Worm (Caenorhabditis elegans): Measurements from ENCODE around the gene pgm-1.
A peak's percentile ranks its signal among the peaks of the same experiment; 100 is the strongest.

Gene pgm-1

DNA sequence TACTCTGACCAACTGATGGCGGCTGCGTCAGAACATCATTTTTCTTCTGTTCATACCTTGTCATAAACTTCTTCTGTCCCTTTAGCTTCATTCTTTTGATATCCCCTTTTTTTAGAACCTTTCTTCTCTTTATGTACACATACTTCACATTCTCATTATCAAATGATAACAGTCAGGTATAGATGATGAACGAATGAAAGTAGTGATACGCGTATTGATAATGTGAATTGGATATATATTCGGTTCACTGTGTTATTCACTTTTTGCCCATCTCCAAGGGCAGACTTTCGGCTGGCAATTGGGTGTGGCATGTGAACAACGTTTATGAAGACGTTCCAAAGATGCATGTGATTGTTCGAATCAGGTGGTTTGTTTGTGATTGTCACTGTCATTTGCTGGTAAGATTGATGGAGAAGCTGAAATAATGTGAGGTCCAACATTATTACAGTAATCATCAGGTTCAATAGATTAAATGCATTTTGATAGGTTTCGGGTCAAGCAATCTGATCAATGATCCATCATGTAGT, 14.8 kb upstream of the pgm-1 start, which contains the start of gene F11G11.15:
Gene F11G11.15 (plus strand): TSS at position 511 of the 527 bp plus-strand sequence.
- TF ChIP-seq pag-3 (tag; optimal IDR thresholded peaks at IDR 0.05; ENCODE audit: borderline replicate concordance): no peak
- TF ChIP-seq hlh-13 (GFP tag; optimal IDR thresholded peaks at IDR 0.05): no peak
- TF ChIP-seq ceh-31 (tag; optimal IDR thresholded peaks at IDR 0.05): no peak
- no peak for TF ChIP-seq ztf-16 (tag; optimal IDR thresholded peaks at IDR 0.05)
- TF ChIP-seq hlh-15 (tag; optimal IDR thresholded peaks at IDR 0.05): no peak
- no peak for TF ChIP-seq ceh-24 (tag; optimal IDR thresholded peaks at IDR 0.05)
- TF ChIP-seq unc-42 (tag; optimal IDR thresholded peaks at IDR 0.05): no peak
- TF ChIP-seq ceh-30 (tag; optimal IDR thresholded peaks at IDR 0.05): no peak

DNA sequence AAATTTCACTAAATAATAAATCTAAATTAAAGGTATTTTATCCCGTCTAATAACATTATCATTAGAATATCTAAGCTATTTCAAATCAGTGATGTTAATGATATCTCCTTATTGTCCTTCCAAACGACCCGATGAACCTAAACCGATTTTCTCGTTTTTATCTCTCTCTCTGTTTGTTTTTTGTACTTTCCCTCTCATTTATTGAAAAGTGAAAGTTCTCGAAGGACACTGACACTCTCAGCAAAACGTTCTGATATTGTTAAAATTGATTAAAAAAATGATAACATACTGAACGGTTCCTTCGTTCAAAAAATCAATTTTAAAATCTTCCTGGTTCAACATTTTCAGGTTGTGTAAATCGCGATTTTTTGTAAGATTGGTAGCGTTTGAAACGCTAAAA, 13.1 kb upstream of the pgm-1 start, which contains the start of gene F11G11.13:
Gene F11G11.13 (minus strand): TSS at position 89 of the 400 bp plus-strand sequence.
- TF ChIP-seq elt-2 (tag; optimal IDR thresholded peaks at IDR 0.05): no peak
- no peak for TF ChIP-seq dmd-4 (tag; optimal IDR thresholded peaks at IDR 0.05; ENCODE audit: borderline replicate concordance)
- no peak for TF ChIP-seq ets-4 (tag; optimal IDR thresholded peaks at IDR 0.05)
- TF ChIP-seq mec-3 (tag; optimal IDR thresholded peaks at IDR 0.05; ENCODE audit: borderline replicate concordance): no peak
- TF ChIP-seq hlh-30 (tag; optimal IDR thresholded peaks at IDR 0.05; ENCODE audit: insufficient read depth): no peak
- TF ChIP-seq syd-9 (tag; optimal IDR thresholded peaks at IDR 0.05): no peak

DNA sequence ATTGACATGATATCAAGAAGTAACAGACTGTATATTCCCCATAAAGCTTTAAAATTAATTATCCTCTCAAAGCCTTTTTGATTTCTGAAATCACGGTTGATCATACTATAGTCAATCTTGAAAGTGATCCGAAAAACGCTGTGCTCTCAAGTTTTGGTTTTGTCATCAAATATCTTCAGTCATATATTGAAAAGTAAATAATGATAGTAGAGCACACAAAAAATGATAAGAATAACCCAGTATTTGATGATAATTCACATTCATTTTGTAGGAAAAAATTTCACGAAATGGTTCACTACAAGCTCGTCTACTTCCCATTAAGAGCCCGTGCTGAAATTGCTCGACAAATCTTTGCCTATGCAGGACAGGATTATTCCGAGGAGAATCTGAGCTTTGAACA, 9.6 kb upstream of the pgm-1 start, which contains the start of gene gst-6:
Gene gst-6 (plus strand): TSS at position 263 of the 400 bp plus-strand sequence.
- TF ChIP-seq elt-2 (tag; optimal IDR thresholded peaks at IDR 0.05) (peak; percentile 30), lin-11 (tag; optimal IDR thresholded peaks at IDR 0.05) (no peak)

DNA sequence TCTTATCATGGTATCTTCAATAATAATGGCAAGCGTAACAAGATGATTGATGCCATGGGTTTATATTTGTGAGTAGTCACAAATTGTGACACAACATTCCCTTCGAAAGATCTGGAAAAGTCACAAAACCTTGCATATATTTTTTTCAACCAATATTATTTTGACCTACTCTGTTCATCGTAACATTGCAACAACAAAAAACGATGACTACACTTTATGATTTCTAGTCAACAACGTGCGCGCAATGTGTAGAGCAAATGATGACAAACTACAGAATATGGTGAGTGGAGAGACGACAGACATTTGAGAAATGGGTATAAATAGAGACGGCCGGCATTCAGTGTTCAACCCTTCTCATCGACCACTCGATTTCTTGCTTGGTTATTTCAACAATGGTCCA, 7.5 kb upstream of the pgm-1 start, which contains the start of gene gst-7:
Gene gst-7 (plus strand): TSS at position 336 of the 400 bp plus-strand sequence.
- TF ChIP-seq elt-2 (tag; optimal IDR thresholded peaks at IDR 0.05): peak; percentile 59
- no peak for TF ChIP-seq pqm-1 (tag; optimal IDR thresholded peaks at IDR 0.05)
- no peak for TF ChIP-seq ceh-45 (GFP tag; IDR thresholded peaks at IDR 0.05)
- no peak for TF ChIP-seq ceh-24 (tag; optimal IDR thresholded peaks at IDR 0.05)
- TF ChIP-seq pag-3 (tag; optimal IDR thresholded peaks at IDR 0.05; ENCODE audit: borderline replicate concordance): no peak
- no peak for TF ChIP-seq nhr-232 (tag; optimal IDR thresholded peaks at IDR 0.05)

DNA sequence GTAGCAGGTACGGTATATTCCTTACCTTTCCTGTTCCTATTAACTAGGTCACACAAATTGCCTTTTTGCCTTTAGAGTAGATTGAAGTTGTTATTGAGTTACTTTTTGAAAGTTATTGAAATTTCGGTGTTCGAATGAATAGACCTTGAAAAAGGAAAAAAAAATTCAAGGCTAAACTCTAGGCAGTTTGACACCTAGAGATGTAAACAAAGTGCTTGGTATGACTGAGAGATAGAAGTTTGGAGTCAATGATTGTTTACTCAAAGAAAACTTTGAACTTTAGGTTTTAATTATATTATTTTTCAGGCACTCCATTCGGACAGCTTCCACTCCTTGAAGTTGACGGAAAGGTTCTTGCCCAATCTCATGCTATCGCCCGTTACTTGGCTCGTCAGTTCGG, 6.7 kb upstream of the pgm-1 start:
- TF ChIP-seq syd-9 (tag; optimal IDR thresholded peaks at IDR 0.05) (no peak), pat-9 (tag; optimal IDR thresholded peaks at IDR 0.05) (no peak), elt-4 (tag; optimal IDR thresholded peaks at IDR 0.05) (no peak), hlh-15 (tag; optimal IDR thresholded peaks at IDR 0.05) (no peak), ceh-30 (tag; optimal IDR thresholded peaks at IDR 0.05) (no peak), sox-2 (GFP tag; IDR thresholded peaks at IDR 0.05) (no peak), unc-42 (tag; optimal IDR thresholded peaks at IDR 0.05) (no peak), unc-86 (tag; optimal IDR thresholded peaks at IDR 0.05) (no peak)

DNA sequence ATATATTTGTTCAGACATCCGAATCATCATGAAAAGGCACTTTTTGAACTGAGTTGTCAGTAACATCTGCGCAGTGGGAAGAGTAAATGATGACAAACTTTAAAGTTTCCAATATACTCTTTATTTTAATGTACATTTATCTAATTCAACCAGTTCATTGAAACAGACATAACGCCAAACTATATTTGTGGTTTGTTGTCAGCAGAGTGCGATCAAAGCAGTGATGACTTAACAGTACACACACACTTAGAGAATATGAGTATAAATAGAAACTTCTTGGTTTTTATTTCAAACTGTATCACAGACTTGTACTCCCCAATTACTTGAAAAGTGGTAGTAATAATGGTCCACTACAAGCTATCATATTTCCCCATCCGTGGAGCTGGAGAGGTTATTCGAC, 5.8 kb upstream of the pgm-1 start, which contains the start of gene gst-8:
Gene gst-8 (plus strand): TSS at position 301 of the 400 bp plus-strand sequence.
- TF ChIP-seq tbx-2 (tag; optimal IDR thresholded peaks at IDR 0.05) (no peak), elt-4 (tag; optimal IDR thresholded peaks at IDR 0.05) (no peak), dmd-4 (tag; optimal IDR thresholded peaks at IDR 0.05; ENCODE audit: borderline replicate concordance) (no peak), K02D7.2 (tag; optimal IDR thresholded peaks at IDR 0.05) (no peak), odd-2 (tag; optimal IDR thresholded peaks at IDR 0.05) (no peak), pag-3 (tag; optimal IDR thresholded peaks at IDR 0.05; ENCODE audit: borderline replicate concordance) (no peak), sox-4 (tag; optimal IDR thresholded peaks at IDR 0.05) (no peak), npax-4 (tag; optimal IDR thresholded peaks at IDR 0.05) (no peak), eyg-1 (tag; optimal IDR thresholded peaks at IDR 0.05) (no peak), ref-2 (tag; optimal IDR thresholded peaks at IDR 0.05) (no peak), ceh-31 (tag; optimal IDR thresholded peaks at IDR 0.05) (no peak)

Measured in whole organism, late embryonic.